Worm (Caenorhabditis elegans) whole organism, L1 larva: ENCODE results near the gene coh-4.

Experiments used
- egl-27 ChIP-seq, 2 experiments: fragments of 150-350 bp in 1 of 2; sonication (generic microtip); optimal IDR thresholded peaks; 3 replicates each; lab custom pipeline; 2017 to 2018; ENCODE audit warnings: missing biosample characterization in 2 of 2, missing genetic modification characterization in 2 of 2, missing genetic modification reagents in 2 of 2
- lin-13 ChIP-seq: fragments of 150-350 bp; optimal IDR thresholded peaks from 2 replicates; lab custom pipeline; 2014; ENCODE audit warnings: missing biosample characterization, missing genetic modification reagents, missing genetic modification characterization
- unc-62 ChIP-seq: fragments of 150-350 bp; optimal IDR thresholded peaks from 2 replicates; lab custom pipeline; 2014; ENCODE audit warnings: missing biosample characterization, missing genetic modification reagents, missing genetic modification characterization
- ztf-4 ChIP-seq: fragments of 150-350 bp; optimal IDR thresholded peaks from 2 replicates; lab custom pipeline; 2014; ENCODE audit warnings: missing biosample characterization, missing genetic modification characterization

DNA sequence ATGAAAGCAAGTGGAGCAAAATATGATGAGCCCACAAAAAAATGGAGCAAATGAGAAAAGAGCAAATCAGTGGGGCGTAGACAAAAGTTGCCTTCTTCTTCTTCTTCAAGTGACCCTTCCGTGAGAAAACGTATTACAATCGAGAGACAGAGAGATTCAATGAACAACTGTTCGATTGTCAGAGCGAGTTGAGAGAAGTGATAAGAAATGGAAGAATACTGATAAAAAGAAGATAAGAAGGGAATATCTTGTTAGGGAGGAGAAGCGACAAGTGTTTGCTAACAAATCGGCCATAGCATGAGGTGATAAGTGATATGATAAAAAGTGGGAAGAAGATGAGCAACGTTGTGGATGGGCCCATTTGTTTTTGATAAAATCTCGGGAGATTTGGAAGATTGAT is 18.1 kb downstream of the coh-4 start:
- TF ChIP-seq unc-62 (GFP tag; lab: Kevin White, UChicago) = no peak
- TF ChIP-seq lin-13 = no peak
- TF ChIP-seq egl-27 (tag; optimal IDR thresholded peaks at IDR 0.05; lab: Kevin White, UChicago) = no peak
- no peak for TF ChIP-seq ztf-4 (tag; lab: Kevin White, UChicago)
